Worm (Caenorhabditis elegans): ENCODE data around the gene rbm-7.

Gene rbm-7

DNA sequence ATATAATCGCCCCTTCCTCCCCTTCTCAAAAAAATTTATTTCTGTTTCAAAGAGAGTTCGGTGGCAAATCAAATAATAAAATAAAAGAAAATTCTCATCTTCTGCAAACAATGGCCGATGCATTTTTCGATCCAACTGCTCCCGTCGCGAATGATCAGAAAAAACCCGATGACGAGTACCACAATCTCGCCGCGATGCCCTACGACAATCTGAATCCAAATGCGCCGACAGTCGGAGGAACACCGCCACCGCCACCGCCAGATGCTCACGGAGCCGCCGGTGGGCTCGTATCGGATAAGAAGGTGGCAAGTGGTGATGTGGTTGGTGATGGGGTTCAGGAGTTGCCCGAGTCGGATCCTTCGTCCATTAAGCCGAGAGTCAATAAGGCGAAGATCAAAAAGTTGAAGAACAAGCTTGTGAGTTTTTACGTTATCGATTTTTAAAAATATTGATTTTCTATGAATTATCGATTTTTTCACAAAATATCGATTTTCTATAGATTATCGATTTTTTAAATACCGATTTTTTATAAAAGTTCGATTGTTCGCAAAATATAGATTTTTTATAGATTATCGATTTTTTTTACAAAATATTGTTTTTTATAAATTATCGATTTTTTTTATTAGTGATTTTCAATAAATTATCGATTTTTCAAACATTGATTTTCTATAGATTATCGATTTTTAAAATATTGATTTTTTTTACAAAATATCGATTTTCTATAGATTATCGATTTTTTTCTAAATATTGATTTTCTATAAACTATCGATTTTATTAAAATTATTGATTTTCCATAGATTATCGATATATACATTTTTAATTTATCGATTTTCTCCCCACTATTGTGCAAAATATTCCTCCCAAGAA lies 19.9 kb upstream of the rbm-7 start, which contains the start of gene Y39E4A.1:
Y39E4A.1 (plus strand) TSS at position 51 of the 867 bp plus-strand sequence.
- TF ChIP-seq ahr-1 (tag; optimal IDR thresholded peaks at IDR 0.05) (no peak), ceh-48 (tag; optimal IDR thresholded peaks at IDR 0.05) (peak; percentile 44), pqm-1 (tag; optimal IDR thresholded peaks at IDR 0.05) (no peak), ceh-18 (tag; optimal IDR thresholded peaks at IDR 0.05) (no peak)

DNA sequence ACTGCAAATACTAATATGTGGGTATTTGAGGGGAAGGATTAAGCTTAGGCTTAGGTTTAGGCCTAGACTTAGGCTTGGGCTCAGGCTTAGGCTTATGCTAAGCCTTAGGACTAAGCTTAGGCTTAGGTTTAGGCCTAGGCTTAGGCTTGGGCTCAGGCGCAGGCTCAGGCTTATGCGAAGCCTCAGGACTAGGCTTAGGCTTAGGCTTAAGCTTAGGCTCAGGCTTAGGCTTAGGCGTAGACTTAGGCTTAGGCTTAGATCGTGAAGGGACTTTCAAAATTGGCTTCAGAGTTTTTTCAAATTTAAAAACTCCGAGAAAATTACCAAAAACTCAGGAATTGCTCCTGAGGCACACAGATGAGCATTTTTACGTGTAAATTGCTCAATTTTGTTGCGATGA lies 13.4 kb upstream of the rbm-7 start:
- TF ChIP-seq pag-3 (tag; optimal IDR thresholded peaks at IDR 0.05; ENCODE audit: borderline replicate concordance) (no peak), ahr-1 (tag; optimal IDR thresholded peaks at IDR 0.05) (no peak), ceh-30 (tag; optimal IDR thresholded peaks at IDR 0.05) (no peak), Y22D7AL.16 (tag; optimal IDR thresholded peaks at IDR 0.05) (no peak), dve-1 (tag; optimal IDR thresholded peaks at IDR 0.05) (peak; percentile 42)

DNA sequence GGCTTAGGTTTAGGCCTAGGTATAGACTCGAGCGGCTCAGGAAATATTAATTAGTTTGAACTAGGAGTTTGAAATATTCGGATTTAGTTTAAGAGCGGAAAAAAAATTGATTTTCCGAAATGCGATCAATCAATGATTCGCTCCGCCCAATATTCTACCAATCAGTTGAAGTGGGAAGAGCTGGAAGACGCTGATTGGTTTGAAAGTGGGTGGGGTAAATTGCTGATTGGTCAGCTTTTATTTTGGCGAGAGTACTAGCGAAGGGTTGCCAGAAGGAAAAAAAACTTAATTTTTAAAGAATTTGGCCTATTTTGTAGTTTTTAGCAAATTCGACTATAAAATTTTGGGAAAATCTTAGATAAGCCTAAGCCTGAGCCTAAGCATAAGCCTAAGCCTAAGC lies 12.4 kb upstream of the rbm-7 start:
- TF ChIP-seq sox-4 (tag; optimal IDR thresholded peaks at IDR 0.05), result no peak
- TF ChIP-seq hlh-15 (tag; optimal IDR thresholded peaks at IDR 0.05), result no peak
- no peak for TF ChIP-seq ceh-6 (GFP tag; optimal IDR thresholded peaks at IDR 0.05)
- no peak for TF ChIP-seq ceh-2 (tag; optimal IDR thresholded peaks at IDR 0.05)
- no peak for TF ChIP-seq pha-4 (tag; optimal IDR thresholded peaks at IDR 0.05)
- TF ChIP-seq nfya-1 (tag; optimal IDR thresholded peaks at IDR 0.05), result peak; percentile 98
- TF ChIP-seq ceh-34 (tag; optimal IDR thresholded peaks at IDR 0.05), result no peak
- TF ChIP-seq zip-5 (tag; optimal IDR thresholded peaks at IDR 0.05), result no peak
- TF ChIP-seq sox-2 (GFP tag; IDR thresholded peaks at IDR 0.05), result no peak

DNA sequence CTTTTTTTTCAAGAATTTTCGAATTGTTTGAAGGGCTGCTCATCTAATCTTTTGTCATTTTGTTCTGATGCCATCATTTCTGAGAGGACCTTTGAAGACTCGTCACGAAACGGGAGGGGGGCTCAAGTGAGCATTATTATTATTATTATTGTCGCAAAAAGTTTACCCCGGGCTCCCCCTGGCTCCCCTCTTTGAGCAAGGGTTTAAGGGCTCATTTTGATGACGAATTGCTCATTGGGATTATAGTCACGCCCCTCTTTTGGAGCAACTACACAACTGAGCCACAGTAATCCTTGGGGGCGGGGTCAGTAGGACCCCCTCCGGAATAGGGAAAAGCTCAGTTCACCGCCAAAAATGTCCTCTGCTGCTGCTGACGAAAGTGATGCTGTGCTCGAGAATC lies 10.6 kb upstream of the rbm-7 start, which contains the start of gene unc-25:
unc-25 (plus strand) TSS at position 345 of the 400 bp plus-strand sequence.
- TF ChIP-seq ets-4 (tag; optimal IDR thresholded peaks at IDR 0.05), result no peak
- TF ChIP-seq ceh-30 (tag; optimal IDR thresholded peaks at IDR 0.05), result no peak
- TF ChIP-seq ceh-2 (tag; optimal IDR thresholded peaks at IDR 0.05), result no peak
- TF ChIP-seq fkh-10 (GFP tag; optimal IDR thresholded peaks at IDR 0.05), result no peak
- no peak for TF ChIP-seq ztf-16 (tag; optimal IDR thresholded peaks at IDR 0.05)
- TF ChIP-seq ama-1 (optimal IDR thresholded peaks at IDR 0.05), result no peak
- TF ChIP-seq K09A11.1 (tag; optimal IDR thresholded peaks at IDR 0.05; ENCODE audit: insufficient read depth), result no peak
- TF ChIP-seq eyg-1 (tag; optimal IDR thresholded peaks at IDR 0.05), result no peak
- TF ChIP-seq hlh-15 (tag; optimal IDR thresholded peaks at IDR 0.05), result no peak
- TF ChIP-seq tbx-2 (tag; optimal IDR thresholded peaks at IDR 0.05), result no peak
- TF ChIP-seq elt-2 (tag; optimal IDR thresholded peaks at IDR 0.05), result no peak
- no peak for TF ChIP-seq Y22D7AL.16 (tag; optimal IDR thresholded peaks at IDR 0.05)
- TF ChIP-seq ceh-34 (tag; optimal IDR thresholded peaks at IDR 0.05), result no peak
- no peak for TF ChIP-seq hlh-13 (GFP tag; optimal IDR thresholded peaks at IDR 0.05)
- no peak for TF ChIP-seq ceh-19 (GFP tag; optimal IDR thresholded peaks at IDR 0.05)
- TF ChIP-seq mec-3 (tag; optimal IDR thresholded peaks at IDR 0.05; ENCODE audit: borderline replicate concordance), result no peak
- no peak for TF ChIP-seq C08G9.2 (tag; optimal IDR thresholded peaks at IDR 0.05)
- no peak for TF ChIP-seq unc-55 (GFP tag; optimal IDR thresholded peaks at IDR 0.05)

DNA sequence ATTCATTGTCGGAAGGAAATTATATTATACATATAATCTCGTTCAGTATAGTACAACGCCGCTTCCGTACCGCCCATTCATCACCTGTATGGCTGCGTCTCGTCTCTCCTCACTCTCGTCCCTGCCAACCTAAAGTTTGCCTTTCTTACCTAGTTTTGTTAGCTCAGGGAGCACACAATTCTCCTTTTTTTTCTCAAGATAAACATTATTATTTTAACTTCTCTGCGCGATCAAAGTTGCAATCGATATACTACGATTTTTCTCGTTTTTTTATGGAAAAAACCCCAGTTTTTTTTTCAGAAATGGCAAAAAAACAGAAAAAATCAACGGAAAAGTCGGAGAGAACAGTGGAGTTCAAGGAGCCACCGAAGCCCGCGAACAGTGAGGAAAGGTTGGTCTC lies 2.8 kb upstream of the rbm-7 start, which contains the start of gene epg-3:
epg-3 (plus strand) TSS at position 301 of the 400 bp plus-strand sequence.
- no peak for TF ChIP-seq pat-9 (tag; optimal IDR thresholded peaks at IDR 0.05)
- no peak for TF ChIP-seq elt-2 (tag; optimal IDR thresholded peaks at IDR 0.05)
- TF ChIP-seq nhr-11 (tag; optimal IDR thresholded peaks at IDR 0.05), result no peak
- TF ChIP-seq tbx-7 (tag; optimal IDR thresholded peaks at IDR 0.05), result no peak
- TF ChIP-seq pha-2 (tag; optimal IDR thresholded peaks at IDR 0.05), result no peak
- TF ChIP-seq elt-4 (tag; optimal IDR thresholded peaks at IDR 0.05), result no peak
- no peak for TF ChIP-seq zip-5 (tag; optimal IDR thresholded peaks at IDR 0.05)
- TF ChIP-seq lim-6 (tag; optimal IDR thresholded peaks at IDR 0.05), result no peak
- TF ChIP-seq K02D7.2 (tag; optimal IDR thresholded peaks at IDR 0.05), result no peak
- no peak for TF ChIP-seq syd-9 (tag; optimal IDR thresholded peaks at IDR 0.05)
- no peak for TF ChIP-seq fkh-10 (GFP tag; optimal IDR thresholded peaks at IDR 0.05)
- TF ChIP-seq ceh-14 (tag; optimal IDR thresholded peaks at IDR 0.05), result no peak
